Fruit fly (Drosophila melanogaster) whole organism, embryonic: ENCODE results near the gene Mob3.
A peak's percentile ranks its signal among the peaks of the same experiment; 100 is the strongest.

Experiments used
- Abd-B ChIP-seq: fragments of 200-800 bp; sonication (Bioruptor generic); optimal IDR thresholded peaks from 2 replicates; lab custom pipeline; 2018; ENCODE audit warnings: missing biosample characterization, mild to moderate bottlenecking, missing genetic modification characterization, moderate library complexity
- BEAF-32 ChIP-seq: fragments of 200-800 bp; sonication (Bioruptor generic); optimal IDR thresholded peaks from 3 replicates; lab custom pipeline; 2017; ENCODE audit warnings: missing biosample characterization, missing genetic modification characterization, mild to moderate bottlenecking, moderate library complexity, missing genetic modification reagents
- Bgb ChIP-seq: fragments of 200-800 bp; sonication (Bioruptor generic); IDR thresholded peaks from 2 replicates; pipeline ENCODE4 v1.3.6; 2022; ENCODE audit warnings: missing biosample characterization, missing genetic modification characterization; ENCODE audit not compliant: partially characterized antibody
- BtbVII ChIP-seq: fragments of 200-800 bp; sonication (Bioruptor generic); optimal IDR thresholded peaks from 3 replicates; lab custom pipeline; 2017; ENCODE audit warnings: missing biosample characterization, mild to moderate bottlenecking, missing genetic modification characterization
- CG10321 ChIP-seq: fragments of 200-800 bp; sonication (Bioruptor generic); IDR thresholded peaks from 2 replicates; pipeline ENCODE4 v1.3.6; 2022; ENCODE audit warnings: missing biosample characterization, missing genetic modification characterization
- CG11085 ChIP-seq: fragments of 200-800 bp; sonication (Bioruptor generic); IDR thresholded peaks from 2 replicates; pipeline ENCODE4 v1.3.6; 2022; ENCODE audit warnings: missing biosample characterization, missing genetic modification characterization
- CG12236 ChIP-seq: fragments of 200-800 bp; sonication (Bioruptor generic); optimal IDR thresholded peaks from 2 replicates; lab custom pipeline; 2016; ENCODE audit warnings: missing biosample characterization, missing genetic modification characterization
- CG1233 ChIP-seq: fragments of 200-800 bp; sonication (Bioruptor generic); optimal IDR thresholded peaks from 4 replicates; lab custom pipeline; 2018; ENCODE audit warnings: missing biosample characterization, mild to moderate bottlenecking, missing genetic modification characterization
- CG13287 ChIP-seq: fragments of 200-800 bp; sonication (Bioruptor generic); IDR thresholded peaks from 2 replicates; pipeline ENCODE4 v1.3.6; 2022; ENCODE audit warnings: missing biosample characterization, missing genetic modification characterization; ENCODE audit not compliant: partially characterized antibody
- CG13775 ChIP-seq: fragments of 200-800 bp; sonication (Bioruptor generic); optimal IDR thresholded peaks from 3 replicates; lab custom pipeline; 2017; ENCODE audit warnings: missing biosample characterization, mild to moderate bottlenecking, missing genetic modification characterization
- CG14014 ChIP-seq: fragments of 200-800 bp; sonication (Bioruptor generic); IDR thresholded peaks from 2 replicates; pipeline ENCODE4 v1.3.6; 2022; ENCODE audit warnings: missing biosample characterization, missing genetic modification characterization
- CG1603 ChIP-seq: fragments of 200-800 bp; sonication (Bioruptor generic); optimal IDR thresholded peaks from 2 replicates; lab custom pipeline; 2019; ENCODE audit warnings: missing biosample characterization, mild to moderate bottlenecking, missing genetic modification characterization, moderate library complexity
- CG17385 ChIP-seq: fragments of 200-800 bp; sonication (Bioruptor generic); optimal IDR thresholded peaks from 3 replicates; lab custom pipeline; 2018; ENCODE audit warnings: missing biosample characterization, mild to moderate bottlenecking, missing genetic modification characterization
- CG17912 ChIP-seq: fragments of 200-800 bp; sonication (Bioruptor generic); optimal IDR thresholded peaks from 2 replicates; lab custom pipeline; 2018; ENCODE audit warnings: missing biosample characterization, mild to moderate bottlenecking, missing genetic modification characterization
- CG3281 ChIP-seq: fragments of 200-800 bp; sonication (Bioruptor generic); optimal IDR thresholded peaks from 3 replicates; lab custom pipeline; 2017; ENCODE audit warnings: missing biosample characterization, mild to moderate bottlenecking, missing genetic modification characterization
- CG3995 ChIP-seq: fragments of 200-800 bp; sonication (Bioruptor generic); optimal IDR thresholded peaks from 3 replicates; lab custom pipeline; 2016; ENCODE audit warnings: missing biosample characterization, missing genetic modification characterization
- CG7271 ChIP-seq: fragments of 200-800 bp; sonication (Bioruptor generic); optimal IDR thresholded peaks from 2 replicates; lab custom pipeline; 2018; ENCODE audit warnings: missing biosample characterization, mild to moderate bottlenecking, missing genetic modification characterization, moderate library complexity
- CG7372 ChIP-seq: fragments of 200-800 bp; sonication (Bioruptor generic); IDR thresholded peaks from 2 replicates; pipeline ENCODE4 v1.3.6; 2022; ENCODE audit warnings: missing biosample characterization, missing genetic modification characterization
- CG7745 ChIP-seq: fragments of 200-800 bp; sonication (Bioruptor generic); optimal IDR thresholded peaks from 2 replicates; lab custom pipeline; 2018; ENCODE audit warnings: missing biosample characterization, mild to moderate bottlenecking, missing genetic modification characterization, moderate library complexity
- CG8290 ChIP-seq, 3 experiments: fragments of 200-800 bp; sonication (Bioruptor generic); optimal IDR thresholded peaks; 2 replicates each; lab custom pipeline; 2016 to 2019; ENCODE audit warnings: missing biosample characterization in 3 of 3, missing genetic modification characterization in 3 of 3, mild to moderate bottlenecking in 2 of 3, moderate library complexity in 1 of 3
- CG9932 ChIP-seq: fragments of 200-800 bp; sonication (Bioruptor generic); IDR thresholded peaks from 2 replicates; pipeline ENCODE4 v1.3.6; 2022; ENCODE audit warnings: missing biosample characterization, missing genetic modification characterization
- Dfd ChIP-seq, 2 experiments: fragments of >200 bp; optimal IDR thresholded peaks; 2 replicates each; lab custom pipeline; 2017; ENCODE audit warnings: missing biosample characterization in 2 of 2, missing genetic modification characterization in 2 of 2
- Doc3 ChIP-seq: fragments of 200-800 bp; sonication (Bioruptor generic); IDR thresholded peaks from 3 replicates; pipeline ENCODE4 v1.3.6; 2022; ENCODE audit warnings: missing biosample characterization, missing genetic modification characterization; ENCODE audit not compliant: partially characterized antibody
- Dref ChIP-seq: fragments of 200-800 bp; sonication (Bioruptor generic); IDR thresholded peaks from 2 replicates; pipeline ENCODE4 v1.3.6; 2022; ENCODE audit warnings: missing biosample characterization, missing genetic modification characterization
- Gsc ChIP-seq: fragments of 200-800 bp; sonication (Bioruptor generic); IDR thresholded peaks from 2 replicates; pipeline ENCODE4 v1.3.6; 2022; ENCODE audit warnings: missing biosample characterization, missing genetic modification characterization
- H2.0 ChIP-seq: fragments of 200-800 bp; sonication (Bioruptor generic); IDR thresholded peaks from 2 replicates; pipeline ENCODE4 v1.3.6; 2022; ENCODE audit warnings: missing biosample characterization, missing genetic modification characterization
- HLH3B ChIP-seq: fragments of 200-800 bp; sonication (Bioruptor generic); IDR thresholded peaks from 2 replicates; pipeline ENCODE4 v1.3.6; 2022; ENCODE audit warnings: missing biosample characterization, missing genetic modification characterization
- HLH4C ChIP-seq: fragments of 200-800 bp; sonication (Bioruptor generic); IDR thresholded peaks from 3 replicates; pipeline ENCODE4 v1.3.6; 2022; ENCODE audit warnings: missing biosample characterization, missing genetic modification characterization; ENCODE audit not compliant: partially characterized antibody
- Hand ChIP-seq: fragments of 200-800 bp; sonication (Bioruptor generic); optimal IDR thresholded peaks from 2 replicates; lab custom pipeline; 2017; ENCODE audit warnings: mild to moderate bottlenecking, missing biosample characterization, missing genetic modification reagents, missing genetic modification characterization
- NC2α ChIP-seq: fragments of 200-800 bp; sonication (Bioruptor generic); optimal IDR thresholded peaks from 2 replicates; lab custom pipeline; 2016; ENCODE audit warnings: missing biosample characterization, missing genetic modification characterization
- Sox102F ChIP-seq: fragments of 200-800 bp; sonication (Bioruptor generic); optimal IDR thresholded peaks from 2 replicates; lab custom pipeline; 2018; ENCODE audit warnings: missing biosample characterization, mild to moderate bottlenecking, missing genetic modification characterization, moderate library complexity
- Spps ChIP-seq: fragments of 200-800 bp; sonication (Bioruptor generic); optimal IDR thresholded peaks from 2 replicates; lab custom pipeline; 2018; ENCODE audit warnings: missing biosample characterization, mild to moderate bottlenecking, missing genetic modification characterization
- Sry-δ ChIP-seq: fragments of 200-800 bp; sonication (Bioruptor generic); optimal IDR thresholded peaks from 2 replicates; lab custom pipeline; 2016; ENCODE audit warnings: missing biosample characterization, missing genetic modification characterization
- aop ChIP-seq: fragments of 200-800 bp; sonication (Bioruptor generic); IDR thresholded peaks from 2 replicates; pipeline ENCODE4 v1.3.6; 2022; ENCODE audit warnings: missing biosample characterization, missing genetic modification characterization
- ato ChIP-seq: fragments of 200-800 bp; sonication (Bioruptor generic); IDR thresholded peaks from 2 replicates; pipeline ENCODE4 v1.3.6; 2022; ENCODE audit warnings: missing biosample characterization, missing genetic modification characterization; ENCODE audit not compliant: partially characterized antibody
- bbx ChIP-seq: fragments of 200-800 bp; sonication (Bioruptor generic); IDR thresholded peaks from 2 replicates; pipeline ENCODE4 v1.3.6; 2022; ENCODE audit warnings: missing biosample characterization, missing genetic modification characterization; ENCODE audit not compliant: partially characterized antibody
- danr ChIP-seq: fragments of 200-800 bp; sonication (Bioruptor generic); IDR thresholded peaks from 2 replicates; pipeline ENCODE4 v1.3.6; 2022; ENCODE audit warnings: missing biosample characterization, missing genetic modification characterization
- exex ChIP-seq: fragments of 200-800 bp; sonication (Bioruptor generic); optimal IDR thresholded peaks from 4 replicates; lab custom pipeline; 2018; ENCODE audit warnings: missing biosample characterization, mild to moderate bottlenecking, missing genetic modification characterization, moderate library complexity
- gro ChIP-seq: fragments of 200-800 bp; sonication (Bioruptor generic); optimal IDR thresholded peaks from 2 replicates; lab custom pipeline; 2016; ENCODE audit warnings: missing biosample characterization, missing genetic modification characterization
- ind ChIP-seq: fragments of 200-800 bp; sonication (Bioruptor generic); optimal IDR thresholded peaks from 3 replicates; lab custom pipeline; 2016; ENCODE audit warnings: missing biosample characterization, missing genetic modification characterization
- jumu ChIP-seq: fragments of 200-800 bp; sonication (Bioruptor generic); optimal IDR thresholded peaks from 3 replicates; lab custom pipeline; 2016; ENCODE audit warnings: missing biosample characterization, missing genetic modification characterization
- maf-S ChIP-seq: fragments of 200-800 bp; sonication (Bioruptor generic); optimal IDR thresholded peaks from 2 replicates; lab custom pipeline; 2016; ENCODE audit warnings: missing biosample characterization, missing genetic modification characterization
- org-1 ChIP-seq: fragments of 200-800 bp; sonication (Bioruptor generic); optimal IDR thresholded peaks from 2 replicates; lab custom pipeline; 2017; ENCODE audit warnings: missing biosample characterization, missing genetic modification characterization
- scrt ChIP-seq: fragments of 200-800 bp; sonication (Bioruptor generic); optimal IDR thresholded peaks from 2 replicates; lab custom pipeline; 2018; ENCODE audit warnings: missing biosample characterization, mild to moderate bottlenecking, missing genetic modification characterization, moderate library complexity
- shn ChIP-seq: fragments of 200-800 bp; sonication (Bioruptor generic); optimal IDR thresholded peaks from 3 replicates; lab custom pipeline; 2016; ENCODE audit warnings: missing biosample characterization, missing genetic modification characterization
- tll ChIP-seq, 2 experiments: fragments of 200-800 bp in 1 of 2; fragments of >200 bp in 1 of 2; sonication (Bioruptor generic) in 1 of 2; optimal IDR thresholded peaks; 2 replicates each; lab custom pipeline; 2017 to 2019; ENCODE audit warnings: missing biosample characterization in 2 of 2, missing genetic modification characterization in 2 of 2, mild to moderate bottlenecking in 1 of 2, moderate library complexity in 1 of 2
- wdn ChIP-seq: fragments of 200-800 bp; sonication (Bioruptor generic); IDR thresholded peaks from 2 replicates; pipeline ENCODE4 v1.3.6; 2022; ENCODE audit warnings: missing biosample characterization, missing genetic modification characterization
- zen2 ChIP-seq: fragments of 200-800 bp; sonication (Bioruptor generic); IDR thresholded peaks from 3 replicates; pipeline ENCODE4 v1.3.6; 2022; ENCODE audit warnings: missing biosample characterization, missing genetic modification characterization; ENCODE audit not compliant: partially characterized antibody
- zfh2 ChIP-seq: fragments of 200-800 bp; sonication (Bioruptor generic); optimal IDR thresholded peaks from 2 replicates; lab custom pipeline; 2016; ENCODE audit warnings: missing biosample characterization, missing genetic modification characterization

The Mob3 gene

DNA sequence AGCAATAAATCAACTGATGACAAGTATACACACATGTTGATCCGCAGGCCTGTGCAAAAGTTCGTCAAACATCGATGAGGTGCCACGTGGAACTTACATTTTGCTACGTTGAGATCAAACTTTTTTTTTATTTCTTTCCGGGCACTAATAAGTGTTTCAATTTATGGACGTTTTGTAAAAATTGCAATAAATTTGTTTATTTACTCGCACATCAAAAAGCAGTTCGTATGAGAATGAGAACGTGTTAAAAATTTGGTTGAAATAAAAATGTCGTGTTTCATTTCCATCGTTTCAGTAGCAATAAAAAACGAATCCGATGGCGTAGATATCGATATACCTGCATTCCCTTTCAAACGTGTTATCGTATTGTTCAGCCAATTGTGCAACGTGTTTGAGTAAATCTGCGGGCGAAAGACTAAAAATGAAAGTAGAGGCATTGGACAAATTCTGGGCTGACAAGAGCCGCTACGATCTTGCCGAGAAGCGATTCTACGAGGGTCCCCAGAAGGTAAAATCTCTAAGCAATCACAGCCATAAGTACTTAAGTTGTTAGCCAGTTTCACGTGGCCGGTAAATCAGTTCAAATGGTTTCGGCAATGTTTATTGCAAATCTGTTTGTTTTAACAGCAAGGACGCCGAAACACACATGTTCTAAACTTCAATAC is 32.9 kb upstream of the Mob3 start, which contains the start of gene eEF1delta (continued):
- no peak for TF ChIP-seq ato
- no peak for TF ChIP-seq CG7271 (tag; lab: Kevin White, UChicago)
- peak; percentile 51; the same call in 1 of the 2 replicates for TF ChIP-seq bbx (GFP tag; lab: Robert Waterston, UW)
- TF ChIP-seq CG3281: no peak
- no peak for TF ChIP-seq CG12236 (GFP tag; lab: Kevin White, UChicago)
- no peak for TF ChIP-seq wdn
- TF ChIP-seq ind (GFP tag; lab: Kevin White, UChicago): no peak
- no peak for TF ChIP-seq Hand
- no peak for TF ChIP-seq jumu (GFP tag; lab: Kevin White, UChicago)
- peak; percentile 25; the same call in 1 of the 2 replicates for TF ChIP-seq CG13287 (GFP tag; lab: Robert Waterston, UW)
- TF ChIP-seq gro (GFP tag; lab: Kevin White, UChicago): no peak
- peak in 1 of 2 experiments; percentile 84 for TF ChIP-seq tll (GFP tag; optimal IDR thresholded peaks at IDR 0.05; lab: Kevin White, UChicago)
- TF ChIP-seq NC2α (GFP tag; lab: Kevin White, UChicago): no peak
- no peak for TF ChIP-seq Dfd (GFP tag; optimal IDR thresholded peaks at IDR 0.05; lab: Kevin White, UChicago)
- no peak for TF ChIP-seq scrt
- peak; percentile 56 for TF ChIP-seq BEAF-32 (GFP tag; lab: Kevin White, UChicago)
- peak; percentile 30 for TF ChIP-seq Sry-δ (GFP tag; lab: Kevin White, UChicago)
- TF ChIP-seq CG7372 (GFP tag; lab: Robert Waterston, UW): no peak
- TF ChIP-seq HLH4C (GFP tag; lab: Robert Waterston, UW): no peak
- no peak for TF ChIP-seq CG1233 (GFP tag; lab: Kevin White, UChicago)
- no peak for TF ChIP-seq aop (GFP tag; lab: Robert Waterston, UW)
- TF ChIP-seq zfh2: no peak
- no peak for TF ChIP-seq BtbVII (GFP tag; lab: Kevin White, UChicago)
- no peak for TF ChIP-seq shn (GFP tag; lab: Kevin White, UChicago)
- TF ChIP-seq Bgb (GFP tag; lab: Robert Waterston, UW): 0 out of 2 replicates have a peak, but pooled peaks have one; percentile 39
- TF ChIP-seq CG3995 (GFP tag; lab: Kevin White, UChicago): no peak
- TF ChIP-seq zen2 (GFP tag; lab: Robert Waterston, UW): no peak
- no peak for TF ChIP-seq CG8290 (GFP tag; optimal IDR thresholded peaks at IDR 0.05; lab: Kevin White, UChicago)
- TF ChIP-seq CG8290 (tag; optimal IDR thresholded peaks at IDR 0.05; lab: Kevin White, UChicago): no peak
- TF ChIP-seq CG9932: no peak
- peak; percentile 71; the same call in 1 of the 2 replicates for TF ChIP-seq Dref (GFP tag; lab: Robert Waterston, UW)
- TF ChIP-seq H2.0: no peak
- TF ChIP-seq exex (tag; lab: Kevin White, UChicago): no peak
- no peak for TF ChIP-seq danr (GFP tag; lab: Robert Waterston, UW)
- TF ChIP-seq CG1603 (tag; lab: Kevin White, UChicago): peak; percentile 99
- TF ChIP-seq maf-S (GFP tag; lab: Kevin White, UChicago): no peak
- no peak for TF ChIP-seq Sox102F (GFP tag; lab: Kevin White, UChicago)
- no peak for TF ChIP-seq CG14014 (GFP tag; lab: Robert Waterston, UW)
- TF ChIP-seq Doc3 (GFP tag; lab: Robert Waterston, UW): no peak
- no peak for TF ChIP-seq org-1 (GFP tag; lab: Kevin White, UChicago)
- no peak for TF ChIP-seq CG17385 (GFP tag; lab: Kevin White, UChicago)
- no peak for TF ChIP-seq CG11085 (GFP tag; lab: Robert Waterston, UW)
- no peak for TF ChIP-seq Abd-B
- TF ChIP-seq HLH3B (GFP tag; lab: Robert Waterston, UW): no peak
- TF ChIP-seq CG13775 (GFP tag; lab: Kevin White, UChicago): no peak
- no peak for TF ChIP-seq Spps (tag; lab: Kevin White, UChicago)
- TF ChIP-seq Gsc (GFP tag; lab: Robert Waterston, UW): no peak
- no peak for TF ChIP-seq CG17912 (GFP tag; lab: Kevin White, UChicago)
- no peak for TF ChIP-seq CG10321
- TF ChIP-seq CG7745 (tag; lab: Kevin White, UChicago): no peak
